Worm (Caenorhabditis elegans) whole organism, midembryonic: ENCODE results near the gene F59G1.8.

ENCODE experiments used
- cog-1 ChIP-seq: sonication (generic microtip); optimal IDR thresholded peaks from 2 replicates; lab custom pipeline; 2016; ENCODE audit warnings: missing genetic modification characterization, missing compliant biosample characterization
- flt-1 ChIP-seq: fragments of 200-800 bp; sonication (Bioruptor generic); IDR thresholded peaks from 2 replicates; pipeline ENCODE4 v1.3.6; 2022; ENCODE audit warnings: missing genetic modification characterization, missing compliant biosample characterization
- med-1 ChIP-seq: sonication (generic microtip); optimal IDR thresholded peaks from 2 replicates; lab custom pipeline; 2017; ENCODE audit warnings: missing genetic modification characterization, mild to moderate bottlenecking, missing compliant biosample characterization, antibody characterized with exemption, missing genetic modification reagents; ENCODE audit not compliant: insufficient read depth
- tab-1 ChIP-seq: fragments of 200-800 bp; sonication (Bioruptor generic); IDR thresholded peaks from 2 replicates; pipeline ENCODE4 v1.3.6; 2022; ENCODE audit warnings: missing genetic modification characterization, missing compliant biosample characterization
- ztf-29 ChIP-seq: fragments of 200-800 bp; sonication (Bioruptor generic); IDR thresholded peaks from 2 replicates; pipeline ENCODE4 v1.3.6; 2022; ENCODE audit warnings: missing genetic modification reagents, missing genetic modification characterization, missing compliant biosample characterization

DNA sequence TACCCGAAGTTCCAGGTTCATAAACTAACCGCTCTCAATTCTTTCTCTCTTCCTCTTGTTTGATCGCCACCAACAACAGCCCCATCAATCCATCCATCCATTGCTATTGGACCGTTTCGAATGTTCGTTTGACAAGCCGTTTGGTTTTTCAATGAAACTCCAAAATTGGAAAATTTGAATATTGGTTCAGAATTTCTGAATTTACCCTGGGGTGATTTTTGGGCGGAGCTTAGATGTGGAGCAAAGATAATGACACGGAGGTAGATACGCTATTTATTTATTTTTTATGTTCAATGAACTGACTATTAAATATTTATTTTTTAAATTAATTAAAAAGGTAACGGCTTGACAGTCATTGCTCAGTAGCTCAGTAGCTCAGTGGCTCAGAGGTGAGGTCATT, 37.9 kb downstream of the F59G1.8 start, which contains the start of gene B0034.2:
- no peak for TF ChIP-seq ztf-29
- no peak for TF ChIP-seq flt-1 (GFP tag; lab: Robert Waterston, UW)
- no peak for TF ChIP-seq tab-1 (GFP tag; lab: Robert Waterston, UW)
- TF ChIP-seq cog-1, result no peak
- no peak for TF ChIP-seq med-1 (GFP tag; lab: Kevin White, UChicago)
